Fruit fly (Drosophila melanogaster): ENCODE measurements around the gene CG17195.

CG17195 gene

DNA sequence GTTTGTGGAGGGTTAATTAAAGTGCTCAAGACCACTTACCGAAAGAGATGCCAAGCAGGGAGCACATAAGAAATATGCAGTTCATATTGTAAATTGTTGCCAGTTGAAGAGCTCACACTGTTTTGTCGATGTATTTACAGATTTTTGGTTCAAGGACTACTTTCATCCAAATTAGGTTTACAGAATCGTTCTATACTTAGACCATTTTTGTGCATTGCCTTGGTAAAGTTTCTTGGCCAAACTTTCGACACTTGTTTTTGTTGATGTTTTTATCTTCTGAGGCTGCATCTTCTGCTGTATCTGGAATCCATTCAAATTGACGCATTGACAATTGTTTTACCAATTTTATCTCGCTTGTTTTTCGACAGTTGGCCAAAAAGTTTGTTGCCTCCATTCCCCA lies 13.4 kb upstream of the CG17195 start, which contains the start of gene CG31093:
Gene CG31093 (minus strand): TSS at position 101 of the 400 bp plus-strand sequence.
- TF ChIP-seq tai (GFP tag; optimal IDR thresholded peaks at IDR 0.05) (no peak), fru (GFP tag; optimal IDR thresholded peaks at IDR 0.05) (no peak), rgr (GFP tag; optimal IDR thresholded peaks at IDR 0.05) (no peak), HLH106 (tag; optimal IDR thresholded peaks at IDR 0.05) (no peak), Rel (GFP tag; optimal IDR thresholded peaks at IDR 0.05) (no peak), Rel (tag; optimal IDR thresholded peaks at IDR 0.05) (no peak), Hr83 (GFP tag; optimal IDR thresholded peaks at IDR 0.05; ENCODE audit: poor library complexity, severe bottlenecking) (no peak), CG32264 (GFP tag; optimal IDR thresholded peaks at IDR 0.05) (no peak), dl (GFP tag; optimal IDR thresholded peaks at IDR 0.05; ENCODE audit: insufficient read depth in 1 of 2, partially characterized antibody in 2 of 2) (no peak), sage (GFP tag; optimal IDR thresholded peaks at IDR 0.05) (no peak), Hr78 (GFP tag; optimal IDR thresholded peaks at IDR 0.05) (no peak), Dfd (GFP tag; optimal IDR thresholded peaks at IDR 0.05) (no peak), Mio (GFP tag; optimal IDR thresholded peaks at IDR 0.05) (no peak)

DNA sequence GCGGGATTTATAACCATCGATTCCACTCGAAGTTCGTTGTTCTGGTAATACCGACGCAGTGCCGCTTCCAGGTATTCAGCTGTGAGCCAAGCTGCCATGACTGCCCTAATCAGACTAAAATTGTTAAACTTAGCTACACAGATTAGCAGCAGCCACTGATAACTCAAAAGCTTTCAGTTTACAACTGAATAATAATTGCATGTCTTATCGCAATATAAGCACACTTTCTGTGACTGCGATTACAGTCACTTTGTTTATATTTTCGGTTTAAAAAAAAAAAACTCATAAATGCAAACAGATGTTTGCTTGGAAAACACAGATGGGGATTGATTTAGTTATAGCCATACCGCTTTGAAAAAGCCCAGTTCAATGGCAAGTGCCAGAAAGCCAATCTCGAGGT lies 12.4 kb upstream of the CG17195 start, which contains the start of gene CG31380:
Gene CG31380 (minus strand): TSS at position 101 of the 400 bp plus-strand sequence.
- TF ChIP-seq foxo (GFP tag; optimal IDR thresholded peaks at IDR 0.05) (no peak), fru (GFP tag; optimal IDR thresholded peaks at IDR 0.05) (no peak), lola (GFP tag; optimal IDR thresholded peaks at IDR 0.05) (no peak), usp (GFP tag; optimal IDR thresholded peaks at IDR 0.05) (no peak), Hr83 (GFP tag; optimal IDR thresholded peaks at IDR 0.05; ENCODE audit: poor library complexity, severe bottlenecking) (no peak), pan (optimal IDR thresholded peaks at IDR 0.05) (no peak), brk (GFP tag; optimal IDR thresholded peaks at IDR 0.05) (no peak), HLH106 (tag; optimal IDR thresholded peaks at IDR 0.05) (no peak), CG9705 (GFP tag; optimal IDR thresholded peaks at IDR 0.05) (no peak), Sp1 (GFP tag; optimal IDR thresholded peaks at IDR 0.05) (no peak)

DNA sequence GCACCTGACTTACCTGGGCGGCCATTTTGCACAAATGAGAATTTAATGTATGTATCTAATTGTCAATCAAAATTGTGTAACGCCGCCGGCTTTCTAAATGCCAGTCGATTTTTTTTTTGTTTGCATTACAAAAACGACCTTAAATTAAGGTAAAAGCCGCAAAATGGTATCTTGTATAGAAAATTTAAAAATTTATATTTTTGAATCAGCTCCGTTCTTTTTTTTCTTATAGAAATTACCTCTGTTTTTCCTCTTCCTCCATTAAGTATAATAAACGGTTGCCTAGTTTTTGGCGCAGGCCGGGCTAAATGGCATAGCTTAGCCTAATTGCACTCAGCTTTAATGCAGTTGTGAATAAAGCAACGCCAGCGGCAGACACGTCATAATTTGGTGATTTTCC lies 10.2 kb upstream of the CG17195 start, which contains the start of gene CG4960:
Gene CG4960 (minus strand): TSS at position 101 of the 400 bp plus-strand sequence.
- TF ChIP-seq fru (GFP tag; optimal IDR thresholded peaks at IDR 0.05) (no peak), usp (GFP tag; optimal IDR thresholded peaks at IDR 0.05) (no peak), Hr83 (GFP tag; optimal IDR thresholded peaks at IDR 0.05; ENCODE audit: poor library complexity, severe bottlenecking) (no peak), CG9705 (GFP tag; optimal IDR thresholded peaks at IDR 0.05) (no peak), foxo (GFP tag; optimal IDR thresholded peaks at IDR 0.05) (no peak), ey (GFP tag; optimal IDR thresholded peaks at IDR 0.05) (no peak)

DNA sequence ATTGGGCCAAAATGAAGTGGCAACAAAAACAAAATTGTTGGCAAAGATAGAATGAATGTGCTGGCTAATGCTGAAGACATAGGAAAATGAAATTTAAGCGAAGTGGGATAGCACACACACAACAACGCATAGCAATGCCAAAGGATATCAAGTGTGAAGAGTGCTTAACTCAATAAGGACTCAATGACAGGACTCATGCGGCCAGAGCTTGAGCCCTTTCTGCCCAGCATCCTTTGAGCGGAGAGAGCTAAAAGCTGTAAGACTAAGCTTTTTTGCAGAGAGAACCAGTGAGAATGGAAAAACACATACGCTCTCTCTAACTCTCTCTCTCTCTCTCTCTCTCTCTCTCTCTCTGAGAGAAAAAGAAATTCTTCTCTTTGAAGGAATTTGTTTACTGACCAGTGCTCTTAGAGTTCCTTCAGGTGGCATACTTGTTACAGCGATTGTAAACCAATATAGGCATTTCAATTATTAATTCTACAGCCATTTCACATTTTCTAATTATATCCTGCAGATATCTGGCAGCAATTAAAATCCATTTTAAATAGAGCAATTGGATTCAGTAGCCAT lies 5.9 kb upstream of the CG17195 start:
- peak in 1 of 2 experiments; percentile 1 for TF ChIP-seq dl (GFP tag; optimal IDR thresholded peaks at IDR 0.05; ENCODE audit: insufficient read depth in 1 of 2, partially characterized antibody in 2 of 2)
- TF ChIP-seq Dif (GFP tag; optimal IDR thresholded peaks at IDR 0.05; ENCODE audit: partially characterized antibody) = peak; percentile 63
- TF ChIP-seq lola (GFP tag; optimal IDR thresholded peaks at IDR 0.05) = no peak
- no peak for TF ChIP-seq Sp1 (GFP tag; optimal IDR thresholded peaks at IDR 0.05)
- TF ChIP-seq Abd-B (GFP tag; optimal IDR thresholded peaks at IDR 0.05) = no peak
- no peak for TF ChIP-seq pan (optimal IDR thresholded peaks at IDR 0.05)

DNA sequence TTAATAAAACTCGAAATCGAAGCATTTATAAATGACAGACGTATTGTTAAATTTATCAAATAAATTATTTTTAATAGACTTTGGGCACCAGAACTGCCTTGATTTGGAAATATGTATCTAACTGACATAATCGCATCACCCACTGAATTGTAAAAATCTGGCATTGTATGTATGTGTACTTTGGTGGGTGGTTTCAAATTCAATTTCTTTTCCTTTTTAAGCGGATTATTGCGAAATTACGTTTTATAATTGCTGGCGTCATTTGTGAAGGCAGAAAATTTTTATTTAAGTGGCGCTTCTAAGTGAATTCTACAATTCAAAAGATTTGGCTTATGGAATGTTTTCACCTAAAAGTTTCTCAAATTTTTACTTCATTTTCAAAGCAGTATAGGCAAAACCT lies 1.2 kb upstream of the CG17195 start, which contains the start of gene CG4956:
Gene CG4956 (minus strand): TSS at position 101 of the 400 bp plus-strand sequence.
- TF ChIP-seq psq (GFP tag; optimal IDR thresholded peaks at IDR 0.05) (no peak), CG9705 (GFP tag; optimal IDR thresholded peaks at IDR 0.05) (no peak), Vsx2 (GFP tag; optimal IDR thresholded peaks at IDR 0.05; ENCODE audit: partially characterized antibody) (no peak), foxo (GFP tag; optimal IDR thresholded peaks at IDR 0.05) (no peak), Sp1 (GFP tag; optimal IDR thresholded peaks at IDR 0.05) (no peak), Hr78 (GFP tag; optimal IDR thresholded peaks at IDR 0.05) (no peak), h (GFP tag; optimal IDR thresholded peaks at IDR 0.05) (no peak), Myc (optimal IDR thresholded peaks at IDR 0.05) (no peak), pan (optimal IDR thresholded peaks at IDR 0.05) (no peak), Rel (GFP tag; optimal IDR thresholded peaks at IDR 0.05) (no peak), Rel (tag; optimal IDR thresholded peaks at IDR 0.05) (no peak), Hr83 (GFP tag; optimal IDR thresholded peaks at IDR 0.05; ENCODE audit: poor library complexity, severe bottlenecking) (no peak), brk (GFP tag; optimal IDR thresholded peaks at IDR 0.05) (no peak), br (GFP tag; optimal IDR thresholded peaks at IDR 0.05) (no peak)

DNA sequence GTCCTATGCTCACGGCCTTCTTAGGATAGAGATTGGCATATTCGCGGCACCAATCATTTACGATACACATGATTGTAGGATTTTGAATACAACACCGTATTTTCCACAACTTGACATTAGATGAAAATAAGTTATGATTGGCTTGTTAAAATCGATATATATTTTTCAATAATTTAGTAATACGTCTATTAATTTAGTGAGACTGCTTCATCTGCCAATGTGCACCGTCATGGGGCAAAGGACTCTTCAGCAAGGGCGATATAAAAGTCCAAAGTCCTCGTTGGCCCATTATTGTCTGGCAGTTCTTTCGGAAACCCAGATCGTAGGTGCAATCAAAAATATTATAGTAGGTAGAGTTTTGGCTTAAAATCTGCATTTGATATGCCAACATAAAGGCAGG lies 861 bp downstream of the CG17195 start, which contains the start of gene CG17196:
Gene CG17196 (minus strand): TSS at position 101 of the 400 bp plus-strand sequence.
- TF ChIP-seq Dfd (GFP tag; optimal IDR thresholded peaks at IDR 0.05) = no peak
- TF ChIP-seq Hr78 (GFP tag; optimal IDR thresholded peaks at IDR 0.05) = no peak
